Worm (Caenorhabditis elegans): ENCODE data around the gene pnp-1.

pnp-1 gene

ce11 chrIV:273299-273698 lies 24.8 kb downstream of the pnp-1 start, which contains the start of gene srh-282:
srh-282 (minus strand) TSS chrIV:273399.
- TF ChIP-seq daf-16 (GFP tag; optimal IDR thresholded peaks at IDR 0.05) (no peak), daf-16 (tag; optimal IDR thresholded peaks at IDR 0.05) (no peak), D1046.2 (GFP tag; IDR thresholded peaks at IDR 0.05) (no peak), snpc-1.2 (GFP tag; IDR thresholded peaks at IDR 0.05) (no peak), cey-2 (tag; optimal IDR thresholded peaks at IDR 0.05; ENCODE audit: borderline replicate concordance, insufficient read depth) (no peak), F26F4.8 (GFP tag; conservative IDR thresholded peaks at IDR 0.05) (no peak), lin-13 (GFP tag; optimal IDR thresholded peaks at IDR 0.05) (no peak), madf-9 (GFP tag; conservative IDR thresholded peaks at IDR 0.05) (no peak), nhr-237 (tag; optimal IDR thresholded peaks at IDR 0.05) (no peak), dve-1 (tag; optimal IDR thresholded peaks at IDR 0.05; ENCODE audit: insufficient read depth) (no peak), mdl-1 (tag; optimal IDR thresholded peaks at IDR 0.05) (no peak), unc-39 (tag; optimal IDR thresholded peaks at IDR 0.05) (no peak), F44E2.7 (GFP tag; IDR thresholded peaks at IDR 0.05) (no peak), fos-1 (tag; optimal IDR thresholded peaks at IDR 0.05) (no peak), lin-39 (tag; optimal IDR thresholded peaks at IDR 0.05) (no peak), hlh-30 (tag; optimal IDR thresholded peaks at IDR 0.05; ENCODE audit: insufficient read depth) (no peak), ceh-28 (tag; optimal IDR thresholded peaks at IDR 0.05) (no peak), nhr-28 (tag; optimal IDR thresholded peaks at IDR 0.05) (no peak), mxl-3 (GFP tag; optimal IDR thresholded peaks at IDR 0.05) (no peak), F37D6.2 (tag; optimal IDR thresholded peaks at IDR 0.05) (no peak), fkh-10 (GFP tag; optimal IDR thresholded peaks at IDR 0.05) (no peak)

ce11 chrIV:269107-269506 lies 29.0 kb downstream of the pnp-1 start, which contains the start of gene T21D12.11:
T21D12.11 (plus strand) TSS chrIV:269407.
- TF ChIP-seq nhr-76 (tag; optimal IDR thresholded peaks at IDR 0.05): no peak
- TF ChIP-seq nhr-6 (tag; optimal IDR thresholded peaks at IDR 0.05): no peak
- no peak for TF ChIP-seq F26F4.8 (GFP tag; conservative IDR thresholded peaks at IDR 0.05)
- TF ChIP-seq unc-39 (tag; optimal IDR thresholded peaks at IDR 0.05): no peak
- no peak for TF ChIP-seq mdt-29 (GFP tag; IDR thresholded peaks at IDR 0.05)
- no peak for TF ChIP-seq rbr-2 (tag; optimal IDR thresholded peaks at IDR 0.05)
- no peak for TF ChIP-seq nhr-42 (GFP tag; IDR thresholded peaks at IDR 0.05)
- TF ChIP-seq pqm-1 (tag; optimal IDR thresholded peaks at IDR 0.05): no peak
- no peak for TF ChIP-seq ceh-44 (GFP tag; IDR thresholded peaks at IDR 0.05)
- TF ChIP-seq Y5F2A.4 (GFP tag; optimal IDR thresholded peaks at IDR 0.05): no peak
- TF ChIP-seq dmd-6 (GFP tag; IDR thresholded peaks at IDR 0.05): no peak
- no peak for TF ChIP-seq T26A8.4 (GFP tag; IDR thresholded peaks at IDR 0.05)
- no peak for TF ChIP-seq ztf-7 (tag; optimal IDR thresholded peaks at IDR 0.05)
- no peak for TF ChIP-seq ama-1 (optimal IDR thresholded peaks at IDR 0.05)
- no peak for TF ChIP-seq mxl-2 (GFP tag; conservative IDR thresholded peaks at IDR 0.05)
- no peak for TF ChIP-seq zip-2 (tag; optimal IDR thresholded peaks at IDR 0.05)
- TF ChIP-seq daf-16 (GFP tag; optimal IDR thresholded peaks at IDR 0.05): no peak
- TF ChIP-seq daf-16 (tag; optimal IDR thresholded peaks at IDR 0.05): no peak
- TF ChIP-seq aly-2 (tag; optimal IDR thresholded peaks at IDR 0.05): no peak

- no peak for TF ChIP-seq php-3 (GFP tag; IDR thresholded peaks at IDR 0.05)
- TF ChIP-seq nhr-111 (GFP tag; optimal IDR thresholded peaks at IDR 0.05): no peak
Observed at ce11 chrIV:266148-266547, 32.0 kb downstream of the pnp-1 start, which contains the start of gene T21D12.12. T21D12.12 (plus strand) TSS chrIV:266448.

ce11 chrIV:264182-264709 lies 33.9 kb downstream of the pnp-1 start, which contains the start of gene pat-6:
pat-6 (minus strand) TSS chrIV:264232.
- TF ChIP-seq aha-1 (tag): peak; percentile 13
- no peak for TF ChIP-seq lin-1 (GFP tag; IDR thresholded peaks at IDR 0.05)
- peak; percentile 59 for TF ChIP-seq mes-2 (tag; optimal IDR thresholded peaks at IDR 0.05; ENCODE audit: poor library complexity, severe bottlenecking)
- TF ChIP-seq hlh-11 (tag; optimal IDR thresholded peaks at IDR 0.05): peak; percentile 37
- no peak for TF ChIP-seq nhr-48 (tag; optimal IDR thresholded peaks at IDR 0.05)
- no peak for TF ChIP-seq daf-16 (GFP tag; optimal IDR thresholded peaks at IDR 0.05)
- TF ChIP-seq daf-16 (tag; optimal IDR thresholded peaks at IDR 0.05): peak; percentile 14
- peak; percentile 4 for TF ChIP-seq nhr-28 (tag; optimal IDR thresholded peaks at IDR 0.05)
- no peak for TF ChIP-seq tra-1 (GFP tag; IDR thresholded peaks at IDR 0.05)
- peak; percentile 49 for TF ChIP-seq dve-1 (tag; optimal IDR thresholded peaks at IDR 0.05; ENCODE audit: insufficient read depth)
- TF ChIP-seq dpl-1 (GFP tag; optimal IDR thresholded peaks at IDR 0.05): peak; percentile 17
- TF ChIP-seq T26A8.4 (GFP tag; IDR thresholded peaks at IDR 0.05): no peak
- TF ChIP-seq fkh-10 (GFP tag; optimal IDR thresholded peaks at IDR 0.05): no peak
